Worm (Caenorhabditis elegans): Measurements from ENCODE around the gene R12C12.10.

Gene R12C12.10

DNA sequence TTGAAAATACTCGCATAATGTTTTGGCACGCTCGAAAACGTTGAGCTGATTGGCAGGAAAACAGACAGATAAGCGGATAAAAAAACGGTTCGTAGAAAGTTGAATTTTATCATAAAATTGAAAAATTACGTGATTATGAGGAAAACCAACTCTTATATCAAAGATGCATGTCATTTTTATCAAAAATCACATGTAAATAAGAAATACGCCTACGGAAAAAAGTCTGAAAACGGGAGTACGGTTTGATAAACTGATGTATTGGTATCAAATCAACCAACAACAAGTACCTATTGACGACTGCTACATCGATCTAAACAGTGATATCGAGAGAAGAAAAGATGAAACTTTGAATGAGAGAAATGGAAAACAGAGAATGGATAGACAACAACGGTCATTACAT lies 17.4 kb downstream of the R12C12.10 start:
- TF ChIP-seq elt-2 (tag; optimal IDR thresholded peaks at IDR 0.05) (peak; percentile 89), elt-3 (tag; optimal IDR thresholded peaks at IDR 0.05) (peak in 1 of 6 experiments; percentile 53), F16B12.6 (tag; optimal IDR thresholded peaks at IDR 0.05) (no peak), unc-98 (GFP tag; IDR thresholded peaks at IDR 0.05) (no peak), ztf-11 (tag; optimal IDR thresholded peaks at IDR 0.05) (no peak), ceh-90 (tag; optimal IDR thresholded peaks at IDR 0.05) (no peak), nhr-77 (tag; optimal IDR thresholded peaks at IDR 0.05) (no peak), nhr-71 (tag; optimal IDR thresholded peaks at IDR 0.05) (no peak), nhr-20 (tag; optimal IDR thresholded peaks at IDR 0.05) (peak; percentile 24), nhr-47 (tag; optimal IDR thresholded peaks at IDR 0.05) (no peak), nhr-237 (tag; optimal IDR thresholded peaks at IDR 0.05) (no peak), nhr-84 (tag; optimal IDR thresholded peaks at IDR 0.05) (no peak), nhr-85 (tag) (peak; percentile 16), swsn-7 (tag; optimal IDR thresholded peaks at IDR 0.05) (no peak), vab-15 (tag; optimal IDR thresholded peaks at IDR 0.05) (no peak), snu-23 (GFP tag; optimal IDR thresholded peaks at IDR 0.05) (peak; percentile 5), C04F5.9 (tag; optimal IDR thresholded peaks at IDR 0.05) (no peak), nhr-90 (tag; optimal IDR thresholded peaks at IDR 0.05; ENCODE audit: poor library complexity) (no peak), lin-15B (tag; optimal IDR thresholded peaks at IDR 0.05) (no peak), blmp-1 (tag; optimal IDR thresholded peaks at IDR 0.05) (peak; percentile 61), lin-14 (GFP tag; optimal IDR thresholded peaks at IDR 0.05) (peak; percentile 40), mef-2 (tag; optimal IDR thresholded peaks at IDR 0.05) (no peak), skn-1 (tag; optimal IDR thresholded peaks at IDR 0.05) (no peak), dpl-1 (GFP tag; optimal IDR thresholded peaks at IDR 0.05) (no peak), rnt-1 (tag; optimal IDR thresholded peaks at IDR 0.05) (no peak), nhr-19 (GFP tag; conservative IDR thresholded peaks at IDR 0.05) (no peak), C16A3.4 (tag; optimal IDR thresholded peaks at IDR 0.05) (no peak), unc-30 (tag; optimal IDR thresholded peaks at IDR 0.05) (no peak)

ce11 chrII:6024879-6025278 lies 18.2 kb downstream of the R12C12.10 start, which contains the start of gene R12C12.9:
R12C12.9 (minus strand) TSS chrII:6024979.
- peak; percentile 3 for TF ChIP-seq elt-2 (tag; optimal IDR thresholded peaks at IDR 0.05)
- no peak for TF ChIP-seq egl-13 (tag; optimal IDR thresholded peaks at IDR 0.05)

DNA sequence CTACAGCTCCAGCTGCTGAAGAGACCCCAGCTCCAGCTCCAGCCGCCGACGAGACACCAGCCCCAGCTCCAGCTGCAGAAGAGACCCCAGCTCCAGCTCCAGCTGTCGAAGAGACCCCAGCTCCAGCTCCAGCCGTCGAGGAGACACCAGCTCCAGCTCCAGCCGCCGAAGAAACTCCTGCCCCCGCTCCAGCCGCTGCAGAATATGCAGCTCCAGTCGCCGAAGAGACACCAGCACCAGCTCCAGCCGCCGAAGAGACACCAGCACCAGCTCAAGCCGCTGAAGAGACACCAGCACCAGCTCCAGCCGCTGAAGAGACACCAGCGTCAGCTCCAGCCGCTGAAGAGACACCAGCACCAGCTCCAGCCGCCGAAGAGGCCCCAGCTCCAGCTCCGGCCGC lies 20.5 kb downstream of the R12C12.10 start:
- TF ChIP-seq lin-13 (GFP tag; optimal IDR thresholded peaks at IDR 0.05) (no peak), ceh-8 (GFP tag; optimal IDR thresholded peaks at IDR 0.05) (peak; percentile 30), nhr-85 (tag) (no peak), fkh-8 (tag; optimal IDR thresholded peaks at IDR 0.05) (no peak), dpl-1 (GFP tag; optimal IDR thresholded peaks at IDR 0.05) (no peak)

- no peak for TF ChIP-seq nhr-71 (tag; optimal IDR thresholded peaks at IDR 0.05)
- TF ChIP-seq tlp-1 (tag; optimal IDR thresholded peaks at IDR 0.05), result no peak
- no peak for TF ChIP-seq ceh-63 (GFP tag; optimal IDR thresholded peaks at IDR 0.05)
- TF ChIP-seq nhr-76 (tag; optimal IDR thresholded peaks at IDR 0.05), result no peak
- no peak for TF ChIP-seq egl-13 (tag; optimal IDR thresholded peaks at IDR 0.05)
- TF ChIP-seq mef-2 (tag; optimal IDR thresholded peaks at IDR 0.05), result no peak
- TF ChIP-seq rnt-1 (tag; optimal IDR thresholded peaks at IDR 0.05), result no peak
These were observed 22.7 kb downstream of the R12C12.10 start, which contains the start of gene ZK84.1 for ce11 chrII:6020353-6020752. ZK84.1 (plus strand) TSS chrII:6020653.

ce11 chrII:6016410-6016809 lies 26.7 kb downstream of the R12C12.10 start, which contains the start of gene ZK84.5:
ZK84.5 (minus strand) TSS chrII:6016510.
- TF ChIP-seq efl-1 (optimal IDR thresholded peaks at IDR 0.05) (no peak), efl-1 (GFP tag; optimal IDR thresholded peaks at IDR 0.05 in 1 of 2) (no peak), C04F5.9 (tag; optimal IDR thresholded peaks at IDR 0.05) (no peak), pax-3 (tag; optimal IDR thresholded peaks at IDR 0.05) (no peak), C16A3.4 (tag; optimal IDR thresholded peaks at IDR 0.05) (no peak), blmp-1 (tag; optimal IDR thresholded peaks at IDR 0.05) (no peak), nhr-71 (tag; optimal IDR thresholded peaks at IDR 0.05) (no peak), alr-1 (tag; optimal IDR thresholded peaks at IDR 0.05; ENCODE audit: borderline replicate concordance) (no peak), xbp-1 (tag; optimal IDR thresholded peaks at IDR 0.05) (no peak), C34B4.2 (tag; optimal IDR thresholded peaks at IDR 0.05) (no peak), egl-13 (tag; optimal IDR thresholded peaks at IDR 0.05) (no peak), zip-4 (GFP tag; optimal IDR thresholded peaks at IDR 0.05) (no peak), efl-3 (GFP tag; optimal IDR thresholded peaks at IDR 0.05) (no peak), ama-1 (optimal IDR thresholded peaks at IDR 0.05) (no peak), rnt-1 (tag; optimal IDR thresholded peaks at IDR 0.05) (no peak), tbx-2 (tag; optimal IDR thresholded peaks at IDR 0.05) (no peak)
